Fruit fly (Drosophila melanogaster): ENCODE data around the gene CG14106.
A peak's percentile ranks its signal among the peaks of the same experiment; 100 is the strongest.

Gene CG14106

dm6 chr3L:13435170-13435727 lies 9.8 kb upstream of the CG14106 start, which contains the start of gene CG10713 (continued):
- TF ChIP-seq ems (GFP tag; optimal IDR thresholded peaks at IDR 0.05) = no peak
- no peak for TF ChIP-seq inv (GFP tag; IDR thresholded peaks at IDR 0.05; ENCODE audit: partially characterized antibody)
- TF ChIP-seq nom (GFP tag; optimal IDR thresholded peaks at IDR 0.05) = peak; percentile 76
- TF ChIP-seq Atf6 (GFP tag; IDR thresholded peaks at IDR 0.05) = peak; percentile 24; the same call in 1 of the 2 replicates
- no peak for TF ChIP-seq ken (GFP tag; IDR thresholded peaks at IDR 0.05)
- 0 out of 3 replicates have a peak, but pooled peaks have one; percentile 52 for TF ChIP-seq sr (GFP tag; IDR thresholded peaks at IDR 0.05)
- peak; percentile 51 to 54 for TF ChIP-seq Trl (optimal IDR thresholded peaks at IDR 0.05)
- no peak for TF ChIP-seq Trl (GFP tag; optimal IDR thresholded peaks at IDR 0.05)
- TF ChIP-seq hbn (GFP tag; IDR thresholded peaks at IDR 0.05; ENCODE audit: partially characterized antibody) = no peak
- TF ChIP-seq CG4854 (GFP tag; optimal IDR thresholded peaks at IDR 0.05) = no peak
- no peak for TF ChIP-seq Ssrp (tag; optimal IDR thresholded peaks at IDR 0.05)
- no peak for TF ChIP-seq CG8924 (tag; optimal IDR thresholded peaks at IDR 0.05)
- TF ChIP-seq CG1602 (GFP tag; optimal IDR thresholded peaks at IDR 0.05) = no peak
- no peak for TF ChIP-seq gcm (GFP tag; optimal IDR thresholded peaks at IDR 0.05)
- no peak for TF ChIP-seq Hr3 (GFP tag; optimal IDR thresholded peaks at IDR 0.05)
- no peak for TF ChIP-seq CG6254 (GFP tag; optimal IDR thresholded peaks at IDR 0.05)
- TF ChIP-seq ci (GFP tag; IDR thresholded peaks at IDR 0.05) = 0 out of 3 replicates have a peak, but pooled peaks have one; percentile 8
- TF ChIP-seq CG2712 (tag; optimal IDR thresholded peaks at IDR 0.05) = peak; percentile 83
- TF ChIP-seq CG4820 (GFP tag; optimal IDR thresholded peaks at IDR 0.05) = no peak
- no peak for TF ChIP-seq pan (optimal IDR thresholded peaks at IDR 0.05)
- TF ChIP-seq pan (GFP tag; optimal IDR thresholded peaks at IDR 0.05 in 1 of 2, IDR thresholded peaks at IDR 0.05 in 1 of 2) = no peak
- TF ChIP-seq CG5953 (GFP tag; IDR thresholded peaks at IDR 0.05) = no peak
- no peak for TF ChIP-seq CG12155 (GFP tag; optimal IDR thresholded peaks at IDR 0.05)
- TF ChIP-seq Jarid2 (GFP tag; optimal IDR thresholded peaks at IDR 0.05) = no peak
- peak; percentile 29; the same call in 1 of the 2 replicates for TF ChIP-seq vvl (GFP tag; IDR thresholded peaks at IDR 0.05)
- TF ChIP-seq Aef1 (GFP tag; IDR thresholded peaks at IDR 0.05) = peak; percentile 29; the same call in 1 of the 3 replicates
- TF ChIP-seq onecut (GFP tag; IDR thresholded peaks at IDR 0.05) = no peak
- no peak for TF ChIP-seq Rx (GFP tag; IDR thresholded peaks at IDR 0.05)
- TF ChIP-seq NK7.1 (GFP tag; optimal IDR thresholded peaks at IDR 0.05) = no peak
- TF ChIP-seq D19B (GFP tag; optimal IDR thresholded peaks at IDR 0.05) = no peak
- TF ChIP-seq Fer2 (tag; optimal IDR thresholded peaks at IDR 0.05) = no peak
- TF ChIP-seq Opbp (GFP tag; IDR thresholded peaks at IDR 0.05; ENCODE audit: partially characterized antibody) = 0 out of 3 replicates have a peak, but pooled peaks have one; percentile 27
- TF ChIP-seq otp (GFP tag; IDR thresholded peaks at IDR 0.05) = no peak
- TF ChIP-seq Sox102F (GFP tag; optimal IDR thresholded peaks at IDR 0.05) = no peak
- no peak for TF ChIP-seq lmd (GFP tag; IDR thresholded peaks at IDR 0.05)
- TF ChIP-seq Lhr (GFP tag; optimal IDR thresholded peaks at IDR 0.05) = no peak
- TF ChIP-seq phol (tag; optimal IDR thresholded peaks at IDR 0.05) = no peak
- peak; percentile 98 for TF ChIP-seq ewg (GFP tag; optimal IDR thresholded peaks at IDR 0.05)
- TF ChIP-seq abd-A (tag; optimal IDR thresholded peaks at IDR 0.05) = no peak
- TF ChIP-seq dimm (GFP tag; IDR thresholded peaks at IDR 0.05) = no peak
- peak; percentile 89 for TF ChIP-seq CG3163 (GFP tag; optimal IDR thresholded peaks at IDR 0.05)
- no peak for TF ChIP-seq CG12299 (tag; optimal IDR thresholded peaks at IDR 0.05)
- peak in 1 of 2 experiments; percentile 49 for TF ChIP-seq bsh (GFP tag; optimal IDR thresholded peaks at IDR 0.05)
- TF ChIP-seq crc (GFP tag; optimal IDR thresholded peaks at IDR 0.05) = no peak
- TF ChIP-seq Neu2 (GFP tag; optimal IDR thresholded peaks at IDR 0.05; ENCODE audit: borderline replicate concordance) = no peak
- no peak for TF ChIP-seq Sry-δ (GFP tag; optimal IDR thresholded peaks at IDR 0.05)
- TF ChIP-seq mld (GFP tag; IDR thresholded peaks at IDR 0.05; ENCODE audit: partially characterized antibody) = 0 out of 3 replicates have a peak, but pooled peaks have one; percentile 50
- TF ChIP-seq CG17829 (tag; optimal IDR thresholded peaks at IDR 0.05) = no peak
- no peak for TF ChIP-seq CG11696 (GFP tag; IDR thresholded peaks at IDR 0.05)
- no peak for TF ChIP-seq fd96Cb (tag; optimal IDR thresholded peaks at IDR 0.05)
